Fruit fly (Drosophila melanogaster) whole organism, embryonic: ENCODE data around the gene alpha-Man-IIb.

ENCODE experiments used
- CG15269 ChIP-seq: fragments of 200-800 bp; sonication (Bioruptor generic); optimal IDR thresholded peaks from 2 replicates; lab custom pipeline; 2018; ENCODE audit warnings: missing biosample characterization, mild to moderate bottlenecking, missing genetic modification characterization, moderate library complexity
- CG2120 ChIP-seq: fragments of 200-800 bp; sonication (Bioruptor generic); optimal IDR thresholded peaks from 3 replicates; lab custom pipeline; 2016; ENCODE audit warnings: missing biosample characterization, missing genetic modification characterization
- Dip2 ChIP-seq: fragments of 200-800 bp; sonication (Bioruptor generic); IDR thresholded peaks from 2 replicates; pipeline ENCODE4 v1.3.6; 2022; ENCODE audit warnings: missing biosample characterization, missing genetic modification characterization
- dm ChIP-seq: fragments of 200-800 bp; sonication (Bioruptor generic); optimal IDR thresholded peaks from 3 replicates; lab custom pipeline; 2016; ENCODE audit warnings: missing biosample characterization, missing genetic modification characterization

- TF ChIP-seq dm (GFP tag; lab: Kevin White, UChicago) (no peak), Dip2 (no peak), CG2120 (GFP tag; lab: Kevin White, UChicago) (no peak), CG15269 (tag; lab: Kevin White, UChicago) (no peak)
Measured at dm6 chr3R:15802006-15802405, 2.0 kb upstream of the alpha-Man-IIb start, which contains the start of gene CG9593.
